Worm (Caenorhabditis elegans) whole organism, L4 larva: Measurements from ENCODE around the gene rpl-10.

Source experiments
- T26A8.4 ChIP-seq: fragments of 200-800 bp; sonication (Bioruptor generic); IDR thresholded peaks from 2 replicates; pipeline ENCODE4 v1.3.6; 2022; ENCODE audit warnings: missing genetic modification characterization, missing compliant biosample characterization
- Y75B8A.6 ChIP-seq: fragments of 200-800 bp; sonication (Bioruptor generic); IDR thresholded peaks from 2 replicates; pipeline ENCODE4 v1.3.6; 2022; ENCODE audit warnings: missing genetic modification reagents, missing genetic modification characterization, missing compliant biosample characterization
- ceh-32 ChIP-seq: sonication (generic microtip); optimal IDR thresholded peaks from 2 replicates; lab custom pipeline; 2016; ENCODE audit warnings: mild to moderate bottlenecking, missing genetic modification characterization, missing compliant biosample characterization; ENCODE audit not compliant: poor library complexity
- fkh-10 ChIP-seq: fragments of 150-350 bp; optimal IDR thresholded peaks from 2 replicates; lab custom pipeline; 2014; ENCODE audit warnings: missing biosample characterization, missing genetic modification reagents, missing genetic modification characterization
- jun-1 ChIP-seq: fragments of 150-350 bp; optimal IDR thresholded peaks from 2 replicates; lab custom pipeline; 2014; ENCODE audit warnings: missing biosample characterization, missing genetic modification reagents, missing genetic modification characterization
- lin-15B ChIP-seq: fragments of 150-350 bp; sonication (generic microtip); optimal IDR thresholded peaks from 3 replicates; lab custom pipeline; 2014; ENCODE audit warnings: missing biosample characterization, missing genetic modification characterization
- lsy-2 ChIP-seq, 2 experiments: fragments of 150-350 bp in 1 of 2; sonication (generic microtip) in 1 of 2; optimal IDR thresholded peaks; 2 replicates each; lab custom pipeline; 2014 to 2017; ENCODE audit warnings: missing biosample characterization in 2 of 2, missing genetic modification characterization in 2 of 2
- mdl-1 ChIP-seq, 2 experiments: fragments of 150-350 bp in 1 of 2; sonication (generic microtip) in 1 of 2; optimal IDR thresholded peaks; 2 replicates each; lab custom pipeline; 2014 to 2017; ENCODE audit warnings: missing biosample characterization in 2 of 2, missing genetic modification characterization in 2 of 2
- nhr-237 ChIP-seq: sonication (generic microtip); optimal IDR thresholded peaks from 2 replicates; lab custom pipeline; 2017; ENCODE audit warnings: missing biosample characterization, missing genetic modification characterization
- nhr-77 ChIP-seq: fragments of 150-350 bp; optimal IDR thresholded peaks from 2 replicates; lab custom pipeline; 2014; ENCODE audit warnings: missing biosample characterization, missing genetic modification characterization
- pqm-1 ChIP-seq: sonication (generic microtip); optimal IDR thresholded peaks from 2 replicates; lab custom pipeline; 2017; ENCODE audit warnings: missing biosample characterization, missing genetic modification characterization
- skn-1 ChIP-seq: fragments of 150-350 bp; optimal IDR thresholded peaks from 2 replicates; lab custom pipeline; 2014; ENCODE audit warnings: missing biosample characterization, missing genetic modification characterization
- unc-62 ChIP-seq, 3 experiments: fragments of 150-350 bp in 1 of 3; sonication (generic microtip); optimal IDR thresholded peaks in 2 of 3; peaks in 1 of 3; 1 replicate in 1 of 3; 2 replicates in 2 of 3; lab custom pipeline; 2014 to 2017; ENCODE audit warnings: missing biosample characterization in 3 of 3, missing genetic modification characterization in 3 of 3, missing genetic modification reagents in 3 of 3, missing genotype in 1 of 3

DNA sequence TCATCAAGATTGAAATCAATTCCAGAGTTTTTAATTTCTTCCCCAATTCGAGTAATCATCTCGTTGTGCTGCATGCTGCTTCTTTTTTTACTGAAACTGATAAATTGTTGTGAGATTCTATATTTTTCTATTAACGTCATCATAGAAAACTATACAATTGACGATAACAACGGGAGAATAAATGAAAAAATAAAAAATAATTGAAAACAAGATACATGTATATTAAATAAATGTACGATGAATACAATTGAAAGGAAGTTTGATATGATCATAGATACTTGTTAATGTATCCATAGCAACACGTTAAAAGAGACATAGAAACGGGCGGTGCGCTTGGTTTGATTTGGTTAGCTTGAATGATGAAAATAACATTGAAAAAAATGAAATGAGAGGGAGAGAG is 46.8 kb downstream of the rpl-10 start, which contains the start of gene T05C12.8:
- TF ChIP-seq nhr-77 (tag; lab: Kevin White, UChicago) (no peak), nhr-237 (tag; lab: Kevin White, UChicago) (no peak), unc-62 (GFP tag; optimal IDR thresholded peaks at IDR 0.05 in 1 of 2; lab: Kevin White, UChicago) (no peak), unc-62 (tag; optimal IDR thresholded peaks at IDR 0.05; lab: Kevin White, UChicago) (no peak), lin-15B (no peak), fkh-10 (GFP tag; lab: Kevin White, UChicago) (no peak), lsy-2 (tag; optimal IDR thresholded peaks at IDR 0.05; lab: Kevin White, UChicago) (no peak), Y75B8A.6 (GFP tag; lab: Robert Waterston, UW) (no peak), T26A8.4 (GFP tag; lab: Robert Waterston, UW) (no peak), ceh-32 (no peak), skn-1 (tag; lab: Kevin White, UChicago) (no peak), mdl-1 (tag; optimal IDR thresholded peaks at IDR 0.05; lab: Kevin White, UChicago) (no peak), jun-1 (tag; lab: Kevin White, UChicago) (no peak), pqm-1 (tag; lab: Kevin White, UChicago) (no peak)
